Fruit fly (Drosophila melanogaster) whole organism, prepupa: ENCODE data around the gene CG32651.

Experiments
- CG10631 ChIP-seq: fragments of 200-800 bp; sonication (Bioruptor generic); optimal IDR thresholded peaks from 2 replicates; lab custom pipeline; 2016; ENCODE audit warnings: missing biosample characterization, missing genetic modification characterization
- CG10669 ChIP-seq: fragments of 200-800 bp; sonication (Bioruptor generic); optimal IDR thresholded peaks from 3 replicates; lab custom pipeline; 2018; ENCODE audit warnings: missing biosample characterization, mild to moderate bottlenecking, missing genetic modification characterization, moderate library complexity
- CG11294 ChIP-seq: fragments of 200-800 bp; sonication (Bioruptor generic); IDR thresholded peaks from 2 replicates; pipeline ENCODE4 v1.3.6; 2022; ENCODE audit warnings: missing biosample characterization, missing genetic modification characterization
- CG11762 ChIP-seq: fragments of 200-800 bp; sonication (Bioruptor generic); optimal IDR thresholded peaks from 3 replicates; lab custom pipeline; 2016; ENCODE audit warnings: missing biosample characterization, missing genetic modification characterization; ENCODE audit not compliant: insufficient read depth
- CG11902 ChIP-seq: fragments of 200-800 bp; sonication (Bioruptor generic); optimal IDR thresholded peaks from 3 replicates; lab custom pipeline; 2016; ENCODE audit warnings: missing biosample characterization, missing genetic modification characterization
- CG15336 ChIP-seq: fragments of 200-800 bp; sonication (Bioruptor generic); IDR thresholded peaks from 2 replicates; pipeline ENCODE4 v1.3.6; 2022; ENCODE audit warnings: missing biosample characterization, missing genetic modification characterization
- CG1621 ChIP-seq: fragments of 200-800 bp; sonication (Bioruptor generic); optimal IDR thresholded peaks from 3 replicates; lab custom pipeline; 2018; ENCODE audit warnings: missing biosample characterization, mild to moderate bottlenecking, missing genetic modification characterization
- CG31627 ChIP-seq: fragments of 200-800 bp; sonication (Bioruptor generic); optimal IDR thresholded peaks from 3 replicates; lab custom pipeline; 2016; ENCODE audit warnings: missing biosample characterization, missing genetic modification characterization
- CG32006 ChIP-seq: fragments of 200-800 bp; sonication (Bioruptor generic); optimal IDR thresholded peaks from 3 replicates; lab custom pipeline; 2017; ENCODE audit warnings: missing biosample characterization, mild to moderate bottlenecking, missing genetic modification characterization
- CG34406 ChIP-seq: fragments of 200-800 bp; sonication (Bioruptor generic); optimal IDR thresholded peaks from 3 replicates; lab custom pipeline; 2016; ENCODE audit warnings: missing biosample characterization, missing genetic modification characterization
- CG3919 ChIP-seq: fragments of 200-800 bp; sonication (Bioruptor generic); optimal IDR thresholded peaks from 3 replicates; lab custom pipeline; 2016; ENCODE audit warnings: missing biosample characterization, missing genetic modification characterization
- CG4318 ChIP-seq: fragments of 200-800 bp; sonication (Bioruptor generic); optimal IDR thresholded peaks from 3 replicates; lab custom pipeline; 2017; ENCODE audit warnings: missing biosample characterization, mild to moderate bottlenecking, missing genetic modification characterization
- CG6276 ChIP-seq: fragments of 200-800 bp; sonication (Bioruptor generic); optimal IDR thresholded peaks from 2 replicates; lab custom pipeline; 2017; ENCODE audit warnings: missing biosample characterization, mild to moderate bottlenecking, missing genetic modification characterization
- CG6854 ChIP-seq: fragments of 200-800 bp; sonication (Bioruptor generic); optimal IDR thresholded peaks from 2 replicates; lab custom pipeline; 2017; ENCODE audit warnings: missing biosample characterization, mild to moderate bottlenecking, missing genetic modification characterization
- CG8119 ChIP-seq: fragments of 200-800 bp; sonication (Bioruptor generic); IDR thresholded peaks from 3 replicates; pipeline ENCODE4 v1.3.6; 2022; ENCODE audit warnings: missing biosample characterization, missing genetic modification characterization
- CG8319 ChIP-seq: fragments of 200-800 bp; sonication (Bioruptor generic); optimal IDR thresholded peaks from 3 replicates; lab custom pipeline; 2016; ENCODE audit warnings: missing biosample characterization, missing genetic modification characterization
- CG8632 ChIP-seq: fragments of 200-800 bp; sonication (Bioruptor generic); optimal IDR thresholded peaks from 3 replicates; lab custom pipeline; 2016; ENCODE audit warnings: missing biosample characterization, missing genetic modification characterization
- Eip75B ChIP-seq: fragments of 200-800 bp; sonication (Bioruptor generic); optimal IDR thresholded peaks from 3 replicates; lab custom pipeline; 2016; ENCODE audit warnings: missing biosample characterization, missing genetic modification characterization
- Eip78C ChIP-seq: fragments of 200-800 bp; sonication (Bioruptor generic); peaks from one replicate; lab custom pipeline; 2016; ENCODE audit warnings: missing biosample characterization, missing genetic modification characterization
- Eip93F ChIP-seq: fragments of 200-800 bp; sonication (Bioruptor generic); optimal IDR thresholded peaks from 2 replicates; lab custom pipeline; 2016; ENCODE audit warnings: missing biosample characterization, mild to moderate bottlenecking, missing genetic modification characterization
- Ets96B ChIP-seq: fragments of 200-800 bp; optimal IDR thresholded peaks from 2 replicates; lab custom pipeline; 2019; ENCODE audit warnings: missing biosample characterization, mild to moderate bottlenecking, missing genetic modification characterization, moderate library complexity
- Gug ChIP-seq: fragments of 200-800 bp; sonication (Bioruptor generic); IDR thresholded peaks from 2 replicates; pipeline ENCODE4 v1.3.6; 2022; ENCODE audit warnings: missing biosample characterization, missing genetic modification characterization
- Hr38 ChIP-seq: sonication (Bioruptor generic); optimal IDR thresholded peaks from 2 replicates; lab custom pipeline; 2016; ENCODE audit warnings: missing biosample characterization, missing genetic modification characterization
- Hr39 ChIP-seq: fragments of 200-800 bp; sonication (Bioruptor generic); optimal IDR thresholded peaks from 2 replicates; lab custom pipeline; 2016; ENCODE audit warnings: missing biosample characterization, missing genetic modification characterization
- Hr4 ChIP-seq: fragments of 200-800 bp; sonication (Bioruptor generic); optimal IDR thresholded peaks from 3 replicates; lab custom pipeline; 2016; ENCODE audit warnings: missing biosample characterization, missing genetic modification characterization
- Met ChIP-seq: fragments of 200-800 bp; sonication (Bioruptor generic); optimal IDR thresholded peaks from 3 replicates; lab custom pipeline; 2016; ENCODE audit warnings: missing biosample characterization, missing genetic modification characterization
- OdsH ChIP-seq: fragments of 200-800 bp; sonication (Bioruptor generic); optimal IDR thresholded peaks from 3 replicates; lab custom pipeline; 2016; ENCODE audit warnings: missing biosample characterization, missing genetic modification characterization
- Sox102F ChIP-seq: fragments of 200-800 bp; sonication (Bioruptor generic); optimal IDR thresholded peaks from 2 replicates; lab custom pipeline; 2016; ENCODE audit warnings: missing biosample characterization, mild to moderate bottlenecking, missing genetic modification characterization
- Sox14 ChIP-seq: fragments of 200-800 bp; sonication (Bioruptor generic); optimal IDR thresholded peaks from 3 replicates; lab custom pipeline; 2016; ENCODE audit warnings: missing biosample characterization, missing genetic modification characterization
- acj6 ChIP-seq: fragments of 200-800 bp; sonication (Bioruptor generic); optimal IDR thresholded peaks from 3 replicates; lab custom pipeline; 2016; ENCODE audit warnings: missing biosample characterization, missing genetic modification characterization
- cyc ChIP-seq: fragments of 200-800 bp; sonication (Bioruptor generic); optimal IDR thresholded peaks from 3 replicates; lab custom pipeline; 2016; ENCODE audit warnings: missing biosample characterization, missing genetic modification characterization
- dac ChIP-seq: fragments of 200-800 bp; sonication (Bioruptor generic); optimal IDR thresholded peaks from 2 replicates; lab custom pipeline; 2017; ENCODE audit warnings: missing biosample characterization, mild to moderate bottlenecking, missing genetic modification characterization
- dsx ChIP-seq: fragments of 200-800 bp; optimal IDR thresholded peaks from 3 replicates; lab custom pipeline; 2019; ENCODE audit warnings: missing biosample characterization, mild to moderate bottlenecking, missing genetic modification characterization, moderate library complexity; ENCODE audit not compliant: poor library complexity, severe bottlenecking
- fd59A ChIP-seq: fragments of 200-800 bp; sonication (Bioruptor generic); optimal IDR thresholded peaks from 2 replicates; lab custom pipeline; 2017; ENCODE audit warnings: missing biosample characterization, mild to moderate bottlenecking, missing genetic modification characterization, missing genetic modification reagents
- fd85E ChIP-seq: fragments of 200-800 bp; sonication (Bioruptor generic); optimal IDR thresholded peaks from 3 replicates; lab custom pipeline; 2016; ENCODE audit warnings: missing biosample characterization, missing genetic modification characterization
- fkh ChIP-seq: fragments of 200-800 bp; sonication (Bioruptor generic); optimal IDR thresholded peaks from 3 replicates; lab custom pipeline; 2017; ENCODE audit warnings: missing biosample characterization, mild to moderate bottlenecking, missing genetic modification characterization, moderate library complexity
- net ChIP-seq: fragments of 200-800 bp; sonication (Bioruptor generic); optimal IDR thresholded peaks from 3 replicates; lab custom pipeline; 2016; ENCODE audit warnings: missing biosample characterization, missing genetic modification characterization
- pdm3 ChIP-seq: fragments of 200-800 bp; sonication (Bioruptor generic); optimal IDR thresholded peaks from 3 replicates; lab custom pipeline; 2016; ENCODE audit warnings: missing biosample characterization, missing genetic modification characterization
- ss ChIP-seq, 2 experiments: fragments of 200-800 bp; sonication (Bioruptor generic); optimal IDR thresholded peaks; 2 replicates in 1 of 2; 3 replicates in 1 of 2; lab custom pipeline; 2017 to 2018; ENCODE audit warnings: mild to moderate bottlenecking in 2 of 2, missing biosample characterization in 2 of 2, missing genetic modification characterization in 2 of 2, moderate library complexity in 1 of 2
- svp ChIP-seq: fragments of 200-800 bp; sonication (Bioruptor generic); peaks from one replicate; lab custom pipeline; 2016; ENCODE audit warnings: missing biosample characterization, missing genetic modification characterization
- vri ChIP-seq: fragments of 200-800 bp; sonication (Bioruptor generic); optimal IDR thresholded peaks from 3 replicates; lab custom pipeline; 2016; ENCODE audit warnings: missing biosample characterization, mild to moderate bottlenecking, missing genetic modification characterization

Gene CG32651

DNA sequence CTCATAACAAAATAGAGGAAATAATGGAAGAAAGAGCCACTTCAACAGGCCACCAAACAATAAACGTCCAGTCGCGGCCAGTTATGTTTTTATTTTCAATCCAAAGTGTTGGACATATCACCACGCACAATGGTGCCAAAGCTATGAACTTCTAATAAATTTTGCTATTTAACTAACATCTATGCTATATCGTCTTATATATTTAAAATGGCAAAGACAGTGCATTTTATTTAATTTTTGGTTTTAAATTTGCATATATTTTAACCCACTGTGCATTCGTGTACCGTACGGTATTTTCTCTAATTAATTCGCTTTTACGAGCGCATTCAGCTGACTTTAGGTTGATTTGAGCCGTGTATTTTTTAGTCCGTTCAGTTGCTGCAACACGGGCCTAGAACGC is 46.1 kb upstream of the CG32651 start, which contains the start of gene CG15927 (continued):
- TF ChIP-seq CG6276 (GFP tag; lab: Kevin White, UChicago): no peak
- no peak for TF ChIP-seq fkh (GFP tag; lab: Kevin White, UChicago)
- TF ChIP-seq Sox102F (GFP tag; lab: Kevin White, UChicago): no peak
- peak; percentile 59 for TF ChIP-seq Eip78C (GFP tag; lab: Kevin White, UChicago)
- TF ChIP-seq CG8319 (GFP tag; lab: Kevin White, UChicago): no peak
- no peak for TF ChIP-seq CG31627 (GFP tag; lab: Kevin White, UChicago)
- no peak for TF ChIP-seq ss (GFP tag; optimal IDR thresholded peaks at IDR 0.05; lab: Kevin White, UChicago)
- no peak for TF ChIP-seq vri (GFP tag; lab: Kevin White, UChicago)
- TF ChIP-seq Sox14 (GFP tag; lab: Kevin White, UChicago): no peak
- no peak for TF ChIP-seq fd85E (GFP tag; lab: Kevin White, UChicago)
- peak; percentile 64 for TF ChIP-seq Hr4 (GFP tag; lab: Kevin White, UChicago)
- TF ChIP-seq Hr39 (GFP tag; lab: Kevin White, UChicago): peak; percentile 13
- no peak for TF ChIP-seq Eip75B (GFP tag; lab: Kevin White, UChicago)
- TF ChIP-seq CG11762 (GFP tag; lab: Kevin White, UChicago): no peak
- no peak for TF ChIP-seq CG11902 (GFP tag; lab: Kevin White, UChicago)
- peak; percentile 13 for TF ChIP-seq Met (GFP tag; lab: Kevin White, UChicago)
- TF ChIP-seq CG8632 (GFP tag; lab: Kevin White, UChicago): no peak
- no peak for TF ChIP-seq CG4318 (GFP tag; lab: Kevin White, UChicago)
- TF ChIP-seq CG34406: no peak
- peak; percentile 46 for TF ChIP-seq CG32006 (GFP tag; lab: Kevin White, UChicago)
- peak; percentile 47; the same call in 1 of the 2 replicates for TF ChIP-seq CG15336 (GFP tag; lab: Robert Waterston, UW)
- TF ChIP-seq Ets96B: no peak
- no peak for TF ChIP-seq CG11294 (GFP tag; lab: Robert Waterston, UW)

DNA sequence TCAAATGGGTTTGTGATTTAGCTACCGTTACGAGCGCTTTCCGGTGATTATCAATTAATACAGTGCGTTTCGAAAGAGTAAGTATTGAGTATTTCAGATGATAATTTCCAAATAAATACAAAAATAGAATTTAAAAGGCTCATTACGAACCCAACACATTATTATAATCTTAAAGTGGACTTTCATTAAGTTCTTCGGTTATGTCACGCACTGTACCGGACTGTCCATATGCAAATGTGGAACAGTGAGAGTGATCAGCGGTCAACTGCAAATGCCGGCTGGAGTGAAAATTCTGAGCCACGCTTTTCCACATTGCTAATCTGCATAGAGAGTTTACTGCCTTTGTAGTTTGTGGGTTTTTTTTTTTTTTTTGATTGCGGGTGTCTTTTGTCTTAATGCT is 45.4 kb upstream of the CG32651 start:
- no peak for TF ChIP-seq Eip75B (GFP tag; lab: Kevin White, UChicago)
- no peak for TF ChIP-seq pdm3 (GFP tag; lab: Kevin White, UChicago)
- TF ChIP-seq svp (GFP tag; lab: Kevin White, UChicago): no peak
- TF ChIP-seq Hr39 (GFP tag; lab: Kevin White, UChicago): no peak
- no peak for TF ChIP-seq CG3919 (GFP tag; lab: Kevin White, UChicago)
- TF ChIP-seq CG31627 (GFP tag; lab: Kevin White, UChicago): no peak
- no peak for TF ChIP-seq Hr38 (GFP tag; lab: Kevin White, UChicago)
- TF ChIP-seq CG6854 (GFP tag; lab: Kevin White, UChicago): no peak
- TF ChIP-seq CG6276 (GFP tag; lab: Kevin White, UChicago): no peak
- TF ChIP-seq CG1621 (tag; lab: Kevin White, UChicago): no peak
- no peak for TF ChIP-seq CG10669 (GFP tag; lab: Kevin White, UChicago)
- no peak for TF ChIP-seq Gug
- no peak for TF ChIP-seq dsx (GFP tag; lab: Kevin White, UChicago)
- no peak for TF ChIP-seq fd59A (GFP tag; lab: Kevin White, UChicago)
- TF ChIP-seq dac (GFP tag; lab: Kevin White, UChicago): no peak
- TF ChIP-seq Hr4 (GFP tag; lab: Kevin White, UChicago): no peak
- TF ChIP-seq, all 60 proteins: peak for 0

DNA sequence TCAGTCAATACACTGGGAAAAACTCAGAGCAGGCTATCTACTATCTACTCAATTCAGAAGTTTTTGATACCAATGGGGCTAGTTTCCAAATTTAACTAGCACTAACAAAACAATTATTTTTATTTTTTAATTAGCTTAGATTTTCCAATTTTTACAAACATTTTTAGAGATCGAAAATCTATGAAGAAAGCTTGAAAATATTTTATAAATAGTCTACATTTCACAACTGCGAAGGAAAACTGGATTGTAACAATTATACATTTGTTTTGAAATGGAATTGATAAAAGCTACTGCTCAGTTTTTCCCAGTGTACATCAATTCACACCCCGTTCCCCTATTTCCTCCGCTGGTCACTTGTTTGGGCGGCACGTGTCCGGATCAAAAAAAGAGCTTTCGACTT is 39.6 kb upstream of the CG32651 start:
- TF ChIP-seq CG31627 (GFP tag; lab: Kevin White, UChicago): no peak
- TF ChIP-seq Eip93F (GFP tag; lab: Kevin White, UChicago): no peak
- TF ChIP-seq dsx (GFP tag; lab: Kevin White, UChicago): no peak
- TF ChIP-seq cyc: no peak
- peak; percentile 11 for TF ChIP-seq CG6276 (GFP tag; lab: Kevin White, UChicago)
- TF ChIP-seq CG11294 (GFP tag; lab: Robert Waterston, UW): no peak
- peak; percentile 56 for TF ChIP-seq Eip78C (GFP tag; lab: Kevin White, UChicago)
- TF ChIP-seq CG8319 (GFP tag; lab: Kevin White, UChicago): no peak
- peak; percentile 23 for TF ChIP-seq svp (GFP tag; lab: Kevin White, UChicago)
- peak; percentile 12 for TF ChIP-seq CG3919 (GFP tag; lab: Kevin White, UChicago)
- peak; percentile 50; the same call in 2 of the 3 replicates for TF ChIP-seq CG8119 (GFP tag; lab: Robert Waterston, UW)
- peak; percentile 22 for TF ChIP-seq OdsH
- no peak for TF ChIP-seq net
- peak; percentile 1 for TF ChIP-seq acj6 (GFP tag; lab: Kevin White, UChicago)
- peak; percentile 39; the same call in 1 of the 2 replicates for TF ChIP-seq CG15336 (GFP tag; lab: Robert Waterston, UW)
- TF ChIP-seq Sox14 (GFP tag; lab: Kevin White, UChicago): no peak
- no peak for TF ChIP-seq fd85E (GFP tag; lab: Kevin White, UChicago)
- TF ChIP-seq CG10631 (GFP tag; lab: Kevin White, UChicago): no peak
- TF ChIP-seq Hr4 (GFP tag; lab: Kevin White, UChicago): peak; percentile 62
- peak; percentile 20 for TF ChIP-seq pdm3 (GFP tag; lab: Kevin White, UChicago)
- TF ChIP-seq CG4318 (GFP tag; lab: Kevin White, UChicago): peak; percentile 22
- TF ChIP-seq CG32006 (GFP tag; lab: Kevin White, UChicago): peak; percentile 60
